Worm (Caenorhabditis elegans) whole organism, early embryonic: ENCODE measurements around the gene C10E2.2.

ENCODE experiments used
- B0310.2 ChIP-seq: sonication (generic microtip); optimal IDR thresholded peaks from 2 replicates; lab custom pipeline; 2016; ENCODE audit warnings: mild to moderate bottlenecking, missing genetic modification characterization, missing compliant biosample characterization
- ama-1 ChIP-seq: fragments of 150-350 bp; optimal IDR thresholded peaks from 2 replicates; lab custom pipeline; 2014
- sea-1 ChIP-seq: fragments of 200-800 bp; sonication (Bioruptor generic); conservative IDR thresholded peaks from 2 replicates; pipeline ENCODE4 v1.3.6; 2022; ENCODE audit warnings: missing genetic modification characterization, missing compliant biosample characterization

ce11 chrX:16787152-16787551 is 42.1 kb downstream of the C10E2.2 start:
- TF ChIP-seq sea-1 (no peak), B0310.2 (no peak), ama-1 (lab: Kevin White, UChicago) (no peak)
